3 fruit fly cellular contexts compared by ENCODE assay signal in genomic region chrX:9155715-9156387, dm6.
TF ChIP-seq lines count a peak whose summit lies in the region.

No protein-coding gene starts in this region.

TF ChIP-seq in whole organism, embryonic, 481 proteins besides CTCF, POLR2A, EP300 and RAD21 (continued from another document and continues in another):
- TF ChIP-seq tll (GFP tag; optimal IDR thresholded peaks at IDR 0.05; lab: Kevin White, UChicago), result peak in 1 of 2 experiments; percentile 24
- 0 out of 3 replicates have a peak, but pooled peaks have one; percentile 21 for TF ChIP-seq ci (GFP tag; IDR thresholded peaks at IDR 0.05; lab: Robert Waterston, UW)
- no peak for TF ChIP-seq croc (GFP tag; conservative IDR thresholded peaks at IDR 0.05; lab: Robert Waterston, UW)
- no peak for TF ChIP-seq CG10209 (GFP tag; optimal IDR thresholded peaks at IDR 0.05; lab: Kevin White, UChicago)
- no peak for TF ChIP-seq gfzf (GFP tag; optimal IDR thresholded peaks at IDR 0.05; lab: Kevin White, UChicago)
- peak; percentile 71 for TF ChIP-seq phol (tag; optimal IDR thresholded peaks at IDR 0.05; lab: Kevin White, UChicago)
- peak; percentile 66 for TF ChIP-seq CG8924 (tag; optimal IDR thresholded peaks at IDR 0.05; lab: Kevin White, UChicago)
- TF ChIP-seq sqz (GFP tag; optimal IDR thresholded peaks at IDR 0.05; lab: Kevin White, UChicago), result peak; percentile 59
- TF ChIP-seq scrt (GFP tag; optimal IDR thresholded peaks at IDR 0.05; lab: Kevin White, UChicago), result no peak
- no peak for TF ChIP-seq CG32772 (GFP tag; IDR thresholded peaks at IDR 0.05; lab: Robert Waterston, UW)
- no peak for TF ChIP-seq CG17802 (tag; optimal IDR thresholded peaks at IDR 0.05; lab: Kevin White, UChicago)
- TF ChIP-seq CG31388 (GFP tag; optimal IDR thresholded peaks at IDR 0.05; lab: Kevin White, UChicago), result no peak
- TF ChIP-seq amos (GFP tag; IDR thresholded peaks at IDR 0.05; lab: Robert Waterston, UW; ENCODE audit: partially characterized antibody), result 0 out of 2 replicates have a peak, but pooled peaks have one; percentile 15
- TF ChIP-seq mirr (GFP tag; optimal IDR thresholded peaks at IDR 0.05; lab: Kevin White, UChicago), result no peak
- no peak for TF ChIP-seq nerfin-2 (GFP tag; IDR thresholded peaks at IDR 0.05; lab: Robert Waterston, UW; ENCODE audit: partially characterized antibody)
- no peak for TF ChIP-seq CG16813 (GFP tag; IDR thresholded peaks at IDR 0.05; lab: Robert Waterston, UW; ENCODE audit: partially characterized antibody)
- no peak for TF ChIP-seq Dbx (GFP tag; IDR thresholded peaks at IDR 0.05; lab: Robert Waterston, UW)
- TF ChIP-seq sisA (GFP tag; IDR thresholded peaks at IDR 0.05; lab: Robert Waterston, UW), result no peak
- TF ChIP-seq sna (GFP tag; IDR thresholded peaks at IDR 0.05; lab: Robert Waterston, UW; ENCODE audit: partially characterized antibody), result no peak
- TF ChIP-seq CG9215 (GFP tag; IDR thresholded peaks at IDR 0.05; lab: Robert Waterston, UW), result no peak
- TF ChIP-seq sens (GFP tag; lab: Kevin White, UChicago), result peak; percentile 48
- no peak for TF ChIP-seq dan (GFP tag; IDR thresholded peaks at IDR 0.05; lab: Robert Waterston, UW)
- no peak for TF ChIP-seq pan (optimal IDR thresholded peaks at IDR 0.05; lab: Kevin White, UChicago)
- TF ChIP-seq pan (GFP tag; optimal IDR thresholded peaks at IDR 0.05 in 1 of 2, IDR thresholded peaks at IDR 0.05 in 1 of 2), result no peak
- no peak for TF ChIP-seq z (GFP tag; IDR thresholded peaks at IDR 0.05; lab: Robert Waterston, UW)
- TF ChIP-seq oc (tag; optimal IDR thresholded peaks at IDR 0.05; lab: Kevin White, UChicago), result no peak
- TF ChIP-seq CG13624 (GFP tag; optimal IDR thresholded peaks at IDR 0.05; lab: Kevin White, UChicago), result peak; percentile 93
- TF ChIP-seq CG34422 (GFP tag; IDR thresholded peaks at IDR 0.05; lab: Robert Waterston, UW), result peak; percentile 68; the same call in 2 of the 3 replicates
- TF ChIP-seq Sox100B (GFP tag; optimal IDR thresholded peaks at IDR 0.05; lab: Kevin White, UChicago), result no peak
- peak; percentile 94 for TF ChIP-seq CG10321 (GFP tag; IDR thresholded peaks at IDR 0.05; lab: Robert Waterston, UW)
- no peak for TF ChIP-seq CG8290 (GFP tag; optimal IDR thresholded peaks at IDR 0.05; lab: Kevin White, UChicago)
- peak in 1 of 2 experiments; percentile 33 for TF ChIP-seq CG8290 (tag; optimal IDR thresholded peaks at IDR 0.05; lab: Kevin White, UChicago)
- no peak for TF ChIP-seq CG11723 (GFP tag; optimal IDR thresholded peaks at IDR 0.05; lab: Kevin White, UChicago)
- TF ChIP-seq HLHmδ (GFP tag; optimal IDR thresholded peaks at IDR 0.05; lab: Kevin White, UChicago), result peak; percentile 26
- no peak for TF ChIP-seq salm (tag; optimal IDR thresholded peaks at IDR 0.05; lab: Kevin White, UChicago)
- no peak for TF ChIP-seq dpn (GFP tag; optimal IDR thresholded peaks at IDR 0.05; lab: Kevin White, UChicago)
- TF ChIP-seq Ravus (GFP tag; IDR thresholded peaks at IDR 0.05; lab: Robert Waterston, UW), result no peak
- TF ChIP-seq CG32532 (GFP tag; IDR thresholded peaks at IDR 0.05; lab: Robert Waterston, UW), result no peak
- TF ChIP-seq CG8478 (optimal IDR thresholded peaks at IDR 0.05; lab: Kevin White, UChicago), result peak; percentile 65
- peak; percentile 31; the same call in 1 of the 2 replicates for TF ChIP-seq Drgx (GFP tag; IDR thresholded peaks at IDR 0.05; lab: Robert Waterston, UW)
- TF ChIP-seq CG12104 (GFP tag; optimal IDR thresholded peaks at IDR 0.05; lab: Kevin White, UChicago), result peak; percentile 15
- no peak for TF ChIP-seq Xrp1 (GFP tag; IDR thresholded peaks at IDR 0.05; lab: Robert Waterston, UW)
- peak; percentile 56; the same call in 1 of the 2 replicates for TF ChIP-seq vvl (GFP tag; IDR thresholded peaks at IDR 0.05; lab: Robert Waterston, UW)
- no peak for TF ChIP-seq Antp (GFP tag; optimal IDR thresholded peaks at IDR 0.05; lab: Kevin White, UChicago)

TF ChIP-seq in whole organism, prepupa, 60 proteins besides CTCF, POLR2A, EP300 and RAD21 (continued from another document):
- TF ChIP-seq CG3032 (tag; optimal IDR thresholded peaks at IDR 0.05; lab: Kevin White, UChicago), result peak; percentile 18
- peak; percentile 28 for TF ChIP-seq CG32006 (GFP tag; optimal IDR thresholded peaks at IDR 0.05; lab: Kevin White, UChicago)
- peak; percentile 4 for TF ChIP-seq CG1621 (tag; optimal IDR thresholded peaks at IDR 0.05; lab: Kevin White, UChicago)
- TF ChIP-seq CG8119 (GFP tag; IDR thresholded peaks at IDR 0.05; lab: Robert Waterston, UW), result peak; percentile 51
- no peak for TF ChIP-seq CG34406 (GFP tag; optimal IDR thresholded peaks at IDR 0.05; lab: Kevin White, UChicago)
- peak; percentile 64 for TF ChIP-seq CG6163 (GFP tag; IDR thresholded peaks at IDR 0.05; lab: Robert Waterston, UW)
- TF ChIP-seq net (GFP tag; optimal IDR thresholded peaks at IDR 0.05; lab: Kevin White, UChicago), result no peak
- peak; percentile 72 for TF ChIP-seq fkh (GFP tag; optimal IDR thresholded peaks at IDR 0.05; lab: Kevin White, UChicago)
- peak; percentile 43 for TF ChIP-seq dsx (GFP tag; optimal IDR thresholded peaks at IDR 0.05; lab: Kevin White, UChicago; ENCODE audit: poor library complexity, severe bottlenecking)
- peak; percentile 36 for TF ChIP-seq pdm3 (GFP tag; optimal IDR thresholded peaks at IDR 0.05; lab: Kevin White, UChicago)
- TF ChIP-seq CG11902 (GFP tag; optimal IDR thresholded peaks at IDR 0.05; lab: Kevin White, UChicago), result no peak
- TF ChIP-seq Smox (GFP tag; optimal IDR thresholded peaks at IDR 0.05; lab: Kevin White, UChicago), result peak; percentile 18
- peak; percentile 19 for TF ChIP-seq Sox14 (GFP tag; optimal IDR thresholded peaks at IDR 0.05; lab: Kevin White, UChicago)
- TF ChIP-seq Ets96B (tag; optimal IDR thresholded peaks at IDR 0.05; lab: Kevin White, UChicago), result peak; percentile 63
- TF ChIP-seq Hr4 (GFP tag; optimal IDR thresholded peaks at IDR 0.05; lab: Kevin White, UChicago), result no peak
- TF ChIP-seq svp (GFP tag; lab: Kevin White, UChicago), result peak; percentile 60
- no peak for TF ChIP-seq Hr38 (GFP tag; optimal IDR thresholded peaks at IDR 0.05; lab: Kevin White, UChicago)
- TF ChIP-seq CG6808 (GFP tag; optimal IDR thresholded peaks at IDR 0.05; lab: Kevin White, UChicago), result peak; percentile 58
- TF ChIP-seq Eip78C (GFP tag; lab: Kevin White, UChicago), result peak; percentile 44
- TF ChIP-seq CG10631 (GFP tag; optimal IDR thresholded peaks at IDR 0.05; lab: Kevin White, UChicago), result peak; percentile 2
- peak; percentile 48 for TF ChIP-seq CG6276 (GFP tag; optimal IDR thresholded peaks at IDR 0.05; lab: Kevin White, UChicago)
- TF ChIP-seq Blimp-1 (GFP tag; optimal IDR thresholded peaks at IDR 0.05; lab: Kevin White, UChicago), result no peak
- no peak for TF ChIP-seq CG16779 (tag; optimal IDR thresholded peaks at IDR 0.05; lab: Kevin White, UChicago)

TF ChIP-seq in whole organism, wandering third instar larva, 38 proteins besides CTCF, POLR2A, EP300 and RAD21 (continued from another document):
- TF ChIP-seq dsf (GFP tag; optimal IDR thresholded peaks at IDR 0.05; lab: Kevin White, UChicago; ENCODE audit: borderline replicate concordance) (no peak), fru (GFP tag; optimal IDR thresholded peaks at IDR 0.05; lab: Kevin White, UChicago) (no peak), dl (GFP tag; optimal IDR thresholded peaks at IDR 0.05; lab: Kevin White, UChicago; ENCODE audit: insufficient read depth in 1 of 2, partially characterized antibody in 2 of 2) (no peak), Sp1 (GFP tag; optimal IDR thresholded peaks at IDR 0.05; lab: Kevin White, UChicago) (peak; percentile 32), dmrt93B (GFP tag; optimal IDR thresholded peaks at IDR 0.05; lab: Kevin White, UChicago) (no peak), Vsx2 (GFP tag; optimal IDR thresholded peaks at IDR 0.05; lab: Kevin White, UChicago; ENCODE audit: partially characterized antibody) (no peak), sv (GFP tag; optimal IDR thresholded peaks at IDR 0.05; lab: Kevin White, UChicago) (no peak), br (GFP tag; optimal IDR thresholded peaks at IDR 0.05; lab: Kevin White, UChicago) (peak; percentile 17), CG9705 (GFP tag; optimal IDR thresholded peaks at IDR 0.05; lab: Kevin White, UChicago) (no peak), N (GFP tag; optimal IDR thresholded peaks at IDR 0.05; lab: Kevin White, UChicago) (no peak), Mio (GFP tag; optimal IDR thresholded peaks at IDR 0.05; lab: Kevin White, UChicago) (no peak), Rel (GFP tag; optimal IDR thresholded peaks at IDR 0.05; lab: Kevin White, UChicago) (peak; percentile 34), Rel (tag; optimal IDR thresholded peaks at IDR 0.05; lab: Kevin White, UChicago) (peak; percentile 32), GATAd (GFP tag; optimal IDR thresholded peaks at IDR 0.05; lab: Kevin White, UChicago) (no peak)
